Fruit fly (Drosophila melanogaster): ENCODE results near the gene RYa-R.

The RYa-R gene

DNA sequence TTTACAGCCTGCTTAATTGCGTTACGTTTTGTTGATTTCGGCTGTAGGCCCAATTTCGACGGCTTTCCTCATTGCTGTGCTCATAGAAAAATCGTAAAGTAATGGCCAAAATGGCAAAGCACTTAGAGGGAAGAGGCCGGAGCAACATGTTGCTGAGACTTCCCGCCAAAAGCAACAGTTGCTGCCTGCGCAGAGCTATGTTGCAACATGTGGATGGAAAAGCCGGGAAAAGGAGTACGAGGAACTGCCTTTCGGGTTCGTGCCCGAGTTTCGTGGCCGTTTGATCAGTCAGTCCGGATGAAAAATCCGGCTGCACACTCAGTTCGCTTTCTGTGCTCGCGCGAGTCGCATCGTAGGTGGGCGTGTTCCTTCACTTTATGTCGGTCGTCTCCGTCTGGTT lies at the start of gene RYa-R:
Gene RYa-R, plus strand, starts transcription at position 339 of the 400 bp plus-strand sequence.
- TF ChIP-seq CG17801 (GFP tag; optimal IDR thresholded peaks at IDR 0.05; ENCODE audit: partially characterized antibody) = no peak

DNA sequence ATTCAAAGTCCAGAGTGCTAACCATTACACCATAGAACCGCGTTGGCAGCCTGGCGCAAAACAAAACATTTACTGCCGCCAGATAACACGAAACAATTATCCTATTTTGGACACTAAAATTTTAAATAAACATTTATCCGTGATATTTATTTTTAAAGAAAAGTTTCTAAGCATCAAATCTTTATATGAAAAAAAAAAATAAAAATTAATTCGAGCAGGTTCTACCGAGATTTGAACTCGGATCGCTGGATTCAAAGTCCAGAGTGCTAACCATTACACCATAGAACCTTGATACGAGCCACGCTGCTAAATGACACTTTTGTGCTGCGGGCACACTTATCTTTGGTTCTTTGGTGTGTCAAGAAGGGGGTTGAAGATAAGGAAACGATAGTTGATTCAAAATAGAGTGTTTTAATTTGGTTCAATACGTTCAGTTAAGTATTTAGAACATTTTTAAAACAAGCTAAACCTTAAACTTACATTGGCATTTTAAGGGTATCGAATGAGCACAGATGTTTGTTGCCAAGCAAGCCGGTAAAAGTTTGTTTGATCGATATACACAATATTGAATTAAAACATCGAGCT lies 49.4 kb upstream of the RYa-R start, which contains the start of gene Spag1:
Gene Spag1, plus strand, starts transcription at position 535 of the 585 bp plus-strand sequence.
- peak; percentile 63 for TF ChIP-seq CG17801 (GFP tag; optimal IDR thresholded peaks at IDR 0.05; ENCODE audit: partially characterized antibody)

DNA sequence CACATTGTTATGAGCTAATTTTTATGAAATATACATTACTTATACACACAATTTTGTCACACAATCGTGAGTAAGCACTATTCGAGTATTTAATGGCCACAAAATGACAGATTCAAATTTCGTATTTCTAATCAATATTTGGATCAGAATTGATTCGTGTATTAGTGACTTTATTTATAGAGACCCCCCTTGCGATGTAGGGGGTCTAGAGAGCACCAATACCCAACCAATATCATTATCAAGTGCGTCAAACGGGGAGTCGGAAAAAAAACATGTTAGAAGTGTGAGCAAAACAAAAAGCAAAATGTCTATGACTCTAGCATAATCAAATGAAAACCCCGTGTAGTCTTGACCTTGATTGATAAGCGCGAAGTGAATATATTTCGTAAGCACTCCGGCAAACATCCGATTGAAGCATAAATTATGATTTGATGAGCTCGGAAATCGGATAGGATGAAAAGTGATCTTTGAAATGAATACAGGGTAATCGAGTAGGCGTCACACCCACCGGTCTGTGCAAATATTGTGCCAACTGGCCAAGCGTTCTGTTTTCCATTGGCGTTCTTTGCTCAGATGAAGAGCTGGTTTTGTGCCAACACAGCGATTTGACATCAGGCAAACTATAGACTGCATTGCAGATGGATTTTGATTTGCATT lies 44.5 kb upstream of the RYa-R start:
- TF ChIP-seq CG17801 (GFP tag; optimal IDR thresholded peaks at IDR 0.05; ENCODE audit: partially characterized antibody) = no peak

DNA sequence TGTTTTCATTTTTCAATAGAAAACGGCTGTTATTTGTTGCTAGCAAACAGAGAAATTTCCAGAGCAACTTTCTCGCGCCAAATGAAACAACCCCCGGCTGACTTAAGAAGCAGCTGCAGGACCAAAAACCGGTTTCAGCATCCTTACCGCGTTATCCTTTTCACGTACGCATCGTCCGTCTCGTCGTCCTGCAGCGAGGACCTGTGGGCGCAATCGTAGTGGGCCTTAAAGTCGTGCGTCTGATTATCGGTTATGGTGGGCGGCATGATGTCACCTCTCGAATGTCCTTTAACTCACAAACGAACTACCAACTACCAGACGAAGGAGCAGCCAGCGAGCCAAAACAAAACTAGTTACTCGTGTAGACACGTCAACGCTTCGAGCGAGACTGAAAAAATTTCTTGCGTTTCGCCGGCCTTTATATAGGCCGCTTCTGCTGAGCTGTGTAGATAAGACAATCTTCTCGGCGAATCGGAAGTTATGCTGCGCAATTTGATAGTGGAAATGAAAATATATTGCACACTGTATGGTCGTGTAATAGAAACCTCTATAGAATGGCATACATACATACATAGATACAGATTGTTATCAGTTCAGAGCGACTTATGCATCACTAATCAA lies 43.8 kb upstream of the RYa-R start:
- no peak for TF ChIP-seq CG17801 (GFP tag; optimal IDR thresholded peaks at IDR 0.05; ENCODE audit: partially characterized antibody)

DNA sequence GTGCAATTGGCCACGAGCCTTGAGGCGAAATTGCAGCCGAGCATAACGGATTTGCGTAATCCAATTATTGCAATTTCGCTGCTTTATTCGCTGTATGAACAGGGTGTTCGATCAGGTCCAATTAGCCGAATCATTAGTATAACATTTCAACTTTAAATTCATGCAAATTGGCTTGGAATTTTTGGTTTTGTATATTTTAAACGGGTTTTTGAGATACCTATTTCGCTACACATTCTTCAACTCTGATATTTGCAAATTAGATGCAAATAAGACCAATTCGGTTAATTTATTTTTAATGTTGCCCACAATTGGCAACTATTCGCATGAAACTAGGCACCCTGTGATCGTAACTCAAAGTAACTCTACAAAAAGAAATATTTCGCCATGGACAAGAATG lies 43.3 kb upstream of the RYa-R start:
- peak; percentile 99 for TF ChIP-seq CG17801 (GFP tag; optimal IDR thresholded peaks at IDR 0.05; ENCODE audit: partially characterized antibody)

DNA sequence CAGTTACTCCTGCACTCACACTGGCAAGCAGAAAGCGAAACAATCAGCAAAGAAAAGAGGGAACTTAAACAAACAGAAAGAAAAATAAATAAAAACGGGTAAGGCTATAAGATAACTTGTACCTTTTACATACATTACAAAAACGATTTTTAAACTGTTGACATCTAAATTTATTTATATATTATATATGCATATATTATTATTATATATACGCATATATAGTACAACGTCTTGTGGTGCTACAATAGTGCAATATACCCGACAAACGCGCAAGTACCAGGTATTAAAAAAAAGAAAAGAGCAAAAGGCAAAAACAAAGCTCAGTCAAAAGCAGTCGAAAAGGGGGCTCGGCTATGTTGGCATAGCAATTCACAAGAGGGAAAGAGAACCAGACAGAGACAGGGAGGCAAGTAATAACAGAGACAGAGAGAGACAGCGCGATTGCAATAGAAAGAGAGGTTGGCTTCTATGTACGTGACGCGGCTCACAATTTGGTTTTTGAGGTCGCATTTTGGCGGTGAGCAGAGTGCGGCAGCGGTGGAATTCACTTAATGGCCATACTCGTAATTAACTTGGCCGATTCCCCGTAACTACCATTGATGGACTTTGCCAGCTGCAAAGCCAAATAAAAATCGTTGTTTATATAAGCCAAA lies 42.6 kb upstream of the RYa-R start:
- TF ChIP-seq CG17801 (GFP tag; optimal IDR thresholded peaks at IDR 0.05; ENCODE audit: partially characterized antibody) = peak; percentile 89

DNA sequence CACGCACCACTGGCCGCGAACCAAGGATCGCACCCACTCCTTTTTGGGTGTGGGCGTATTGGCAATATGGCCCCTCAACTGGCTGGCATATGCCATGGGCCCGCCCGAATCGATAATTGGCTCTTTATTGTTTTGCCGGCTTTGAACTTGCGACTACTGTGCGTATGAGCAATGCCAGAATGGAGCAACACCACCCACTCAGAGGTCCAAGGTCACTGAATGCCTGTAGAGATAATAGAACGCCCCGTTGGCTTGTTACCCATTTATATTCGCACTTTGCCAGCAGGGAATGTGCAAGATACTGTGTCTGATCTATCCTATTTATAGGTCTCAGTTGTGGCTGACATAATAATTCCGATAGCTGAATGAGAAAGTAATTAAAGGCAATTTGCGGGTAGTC lies 41.3 kb upstream of the RYa-R start:
- TF ChIP-seq CG17801 (GFP tag; optimal IDR thresholded peaks at IDR 0.05; ENCODE audit: partially characterized antibody) = no peak

DNA sequence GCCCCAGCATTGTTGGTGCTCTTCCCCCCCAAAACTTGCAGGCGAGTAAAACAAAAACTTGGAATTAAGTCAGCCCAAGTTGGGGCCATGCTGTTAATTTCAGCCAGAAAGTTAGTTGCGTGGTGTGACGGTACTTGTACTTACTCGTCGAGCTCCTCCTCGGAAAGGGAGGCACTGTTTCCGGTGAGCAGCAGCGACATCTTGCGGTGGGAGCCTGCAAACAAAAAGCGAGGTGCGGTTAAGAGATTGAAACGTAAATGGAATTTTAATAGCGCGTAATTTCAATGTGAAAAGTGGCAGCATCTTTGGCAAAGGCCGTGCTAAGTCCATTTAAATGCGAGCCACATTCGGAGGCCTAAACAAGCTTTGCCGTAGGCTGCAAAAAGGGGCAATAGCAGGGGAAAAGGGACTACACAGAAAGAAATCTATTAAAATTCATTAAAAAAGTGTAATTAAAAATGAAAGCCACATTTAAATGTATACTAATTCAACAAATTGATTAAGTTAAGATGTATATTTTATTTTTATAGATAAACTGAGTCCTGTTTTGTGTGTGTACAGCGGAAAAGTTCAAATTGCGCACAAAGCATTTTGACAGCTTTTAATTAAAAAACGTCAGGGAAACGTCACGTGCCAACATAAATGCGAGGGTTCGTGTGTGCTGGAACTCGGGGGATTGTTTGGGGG lies 40.3 kb upstream of the RYa-R start:
- TF ChIP-seq CG17801 (GFP tag; optimal IDR thresholded peaks at IDR 0.05; ENCODE audit: partially characterized antibody) = no peak

DNA sequence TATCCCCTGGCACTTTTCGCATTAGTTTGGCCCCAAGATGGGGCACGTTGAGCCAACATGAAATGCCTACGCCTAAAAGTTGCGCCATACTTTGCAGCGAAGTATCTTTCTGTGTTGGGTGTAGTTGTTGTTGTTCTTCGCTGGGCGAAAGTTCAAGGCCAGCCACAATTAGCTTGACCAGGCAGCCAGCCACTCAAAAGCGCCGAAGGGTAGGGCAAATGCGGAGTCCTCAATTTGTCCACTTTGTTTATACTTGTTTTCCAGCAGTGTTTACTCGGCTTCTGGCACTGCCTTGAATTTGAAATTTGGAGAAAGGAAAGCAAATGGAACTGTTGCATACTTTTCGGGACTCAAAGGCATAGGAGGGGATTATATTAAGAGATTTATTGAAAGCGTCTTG lies 39.6 kb upstream of the RYa-R start:
- TF ChIP-seq CG17801 (GFP tag; optimal IDR thresholded peaks at IDR 0.05; ENCODE audit: partially characterized antibody) = no peak

DNA sequence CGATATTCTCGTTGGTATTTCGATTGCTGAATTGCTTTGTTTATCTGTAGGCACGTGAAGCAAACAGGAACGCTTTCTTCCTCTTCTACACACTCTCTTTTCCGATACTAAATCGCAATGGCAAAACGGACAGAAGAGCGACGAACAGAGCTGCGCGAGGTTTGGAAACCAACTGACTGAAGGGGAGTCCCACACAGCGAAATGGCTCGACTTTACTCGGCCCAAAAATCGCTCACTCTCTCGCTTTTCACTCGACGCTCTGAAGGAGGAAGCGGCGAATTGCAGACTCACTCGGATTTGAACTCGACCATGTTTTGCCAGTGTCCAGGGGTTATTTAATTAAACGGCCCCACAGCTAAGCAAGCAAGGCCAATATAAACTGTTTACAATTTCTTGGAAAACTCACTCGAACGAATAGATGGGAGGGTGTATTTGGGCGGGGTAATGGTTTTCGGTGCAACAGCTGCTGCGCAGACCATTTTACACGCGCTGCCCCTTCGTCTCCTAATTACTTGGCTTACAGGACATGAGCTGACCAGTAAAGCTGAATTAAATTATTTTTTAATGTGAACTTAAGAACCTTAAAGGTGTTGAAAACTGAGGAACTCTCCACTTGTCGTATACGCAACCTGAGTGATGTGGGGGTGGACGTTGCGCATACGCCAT lies 38.3 kb upstream of the RYa-R start, which contains the start of gene CG6330:
Gene CG6330, minus strand, starts transcription at position 178 of the 666 bp plus-strand sequence.
- TF ChIP-seq CG17801 (GFP tag; optimal IDR thresholded peaks at IDR 0.05; ENCODE audit: partially characterized antibody) = no peak

DNA sequence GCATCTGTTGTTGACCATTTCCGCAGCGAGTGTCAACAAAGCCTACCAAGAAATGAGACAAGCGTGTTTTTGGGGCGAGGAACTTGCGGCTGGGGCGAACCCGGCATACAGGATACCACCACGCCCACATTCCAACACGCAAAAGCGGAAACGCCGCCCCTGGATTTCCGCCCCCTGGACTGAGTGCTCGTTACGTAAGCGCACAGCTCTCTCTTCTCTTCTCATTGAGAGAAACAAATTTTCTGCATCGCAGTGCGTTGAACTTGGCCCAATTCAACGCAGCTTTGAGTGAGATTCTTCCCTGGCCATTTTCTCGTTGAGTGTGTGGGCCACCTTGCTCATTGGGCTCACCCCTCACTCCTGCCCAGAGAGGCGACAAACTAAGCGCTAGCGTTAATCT lies 36.3 kb upstream of the RYa-R start:
- no peak for TF ChIP-seq CG17801 (GFP tag; optimal IDR thresholded peaks at IDR 0.05; ENCODE audit: partially characterized antibody)

DNA sequence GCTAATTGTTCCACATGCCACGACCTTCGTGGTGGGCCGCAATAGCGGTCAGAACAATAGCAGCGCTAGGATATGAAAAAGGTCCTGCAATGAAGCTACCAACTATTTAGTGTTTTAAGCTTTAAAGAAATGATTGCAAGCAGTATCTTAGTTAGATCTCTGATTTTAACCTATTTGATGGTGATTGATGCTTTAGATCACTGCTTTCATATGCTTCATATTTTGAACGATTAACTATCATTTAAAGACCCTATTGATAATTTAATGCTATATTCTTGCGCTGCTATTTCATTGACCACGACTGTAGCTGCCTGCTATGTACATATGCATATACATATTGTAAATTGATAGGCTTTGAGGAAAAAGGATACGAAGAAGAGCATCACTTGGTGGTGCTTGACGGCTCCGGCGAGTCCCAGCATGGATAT lies 33.0 kb upstream of the RYa-R start:
- TF ChIP-seq CG17801 (GFP tag; optimal IDR thresholded peaks at IDR 0.05; ENCODE audit: partially characterized antibody) = peak; percentile 75

DNA sequence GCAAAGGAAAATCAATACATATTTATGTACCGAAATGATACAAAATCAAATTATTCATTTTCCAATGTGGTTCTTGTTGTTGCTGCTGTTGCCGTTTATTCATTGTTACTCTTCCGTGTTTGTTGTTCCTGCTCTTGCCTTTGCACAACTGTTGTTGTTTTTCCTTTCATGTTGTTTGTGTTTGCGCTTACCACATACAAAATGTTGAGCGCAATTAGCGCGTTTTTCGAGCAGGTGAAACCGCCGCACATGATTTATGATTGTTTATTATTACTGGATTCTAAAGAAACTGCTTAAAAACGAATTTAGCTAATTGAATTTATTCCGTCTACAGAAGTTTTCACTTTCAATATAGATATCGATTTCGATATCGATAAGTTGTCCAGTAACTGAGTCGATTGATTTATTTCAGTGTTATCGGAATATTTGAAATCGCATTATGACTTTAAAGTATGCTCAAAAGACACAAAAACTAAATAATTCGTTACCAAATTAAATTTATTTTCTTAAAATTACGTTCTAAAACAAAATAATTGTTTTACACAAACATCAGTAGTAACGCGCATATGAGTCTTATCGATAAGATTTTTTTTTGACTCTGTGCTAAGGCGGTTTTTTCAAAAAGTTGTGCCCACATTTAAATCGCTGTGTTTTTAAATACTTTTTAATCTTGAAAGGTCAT lies 32.2 kb upstream of the RYa-R start, which contains the start of gene Tsp97E:
Gene Tsp97E, minus strand, starts transcription at position 366 of the 682 bp plus-strand sequence.
- peak; percentile 32 for TF ChIP-seq CG17801 (GFP tag; optimal IDR thresholded peaks at IDR 0.05; ENCODE audit: partially characterized antibody)

DNA sequence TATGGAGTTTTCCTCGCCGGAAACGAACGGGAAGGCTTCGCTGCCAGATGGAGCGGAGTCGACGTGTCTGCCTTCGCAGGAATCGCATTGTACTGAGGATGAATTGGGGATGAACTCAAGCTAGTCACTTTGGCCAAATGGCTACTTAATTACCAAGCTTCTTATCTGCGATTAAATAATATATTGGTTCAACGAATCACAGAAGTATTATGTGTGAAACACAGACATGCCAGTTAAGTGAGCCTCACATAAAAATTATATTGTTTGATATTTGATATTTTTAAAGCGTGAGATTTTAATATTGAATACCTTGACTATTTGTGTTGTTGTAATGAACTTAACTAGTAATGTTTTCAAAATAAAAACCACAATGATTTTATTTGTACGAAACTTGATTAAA lies 30.4 kb upstream of the RYa-R start, which contains the start of gene Gr97a:
Gene Gr97a, minus strand, starts transcription at position 101 of the 400 bp plus-strand sequence.
- TF ChIP-seq CG17801 (GFP tag; optimal IDR thresholded peaks at IDR 0.05; ENCODE audit: partially characterized antibody) = no peak
